Worm (Caenorhabditis elegans): ENCODE data around the gene F58F12.1.

Gene F58F12.1

ce11 chrII:6383183-6383695 lies at the start of gene F58F12.1 (continued):
- TF ChIP-seq lsy-2 (tag; optimal IDR thresholded peaks at IDR 0.05) (peak in 1 of 2 experiments; percentile 81), ztf-7 (tag; optimal IDR thresholded peaks at IDR 0.05) (no peak), lin-38 (GFP tag; IDR thresholded peaks at IDR 0.05) (peak; percentile 94), unc-130 (GFP tag; optimal IDR thresholded peaks at IDR 0.05) (peak; percentile 90), daf-16 (GFP tag; optimal IDR thresholded peaks at IDR 0.05) (no peak), daf-16 (tag; optimal IDR thresholded peaks at IDR 0.05) (peak; percentile 50), skn-1 (tag; optimal IDR thresholded peaks at IDR 0.05) (no peak), zfp-2 (tag; optimal IDR thresholded peaks at IDR 0.05) (no peak), hmg-1.1 (GFP tag; IDR thresholded peaks at IDR 0.05) (no peak), daf-12 (tag; optimal IDR thresholded peaks at IDR 0.05) (no peak), fkh-10 (GFP tag; optimal IDR thresholded peaks at IDR 0.05) (no peak)

- TF ChIP-seq ZK546.5 (tag; optimal IDR thresholded peaks at IDR 0.05) (no peak), skn-1 (tag; optimal IDR thresholded peaks at IDR 0.05) (no peak), cey-2 (tag; optimal IDR thresholded peaks at IDR 0.05; ENCODE audit: borderline replicate concordance, insufficient read depth) (no peak), T26A8.4 (GFP tag; IDR thresholded peaks at IDR 0.05) (no peak), daf-16 (GFP tag; optimal IDR thresholded peaks at IDR 0.05) (no peak), daf-16 (tag; optimal IDR thresholded peaks at IDR 0.05) (no peak), ztf-7 (tag; optimal IDR thresholded peaks at IDR 0.05) (no peak), nhr-41 (GFP tag; IDR thresholded peaks at IDR 0.05) (no peak), ceh-44 (GFP tag; IDR thresholded peaks at IDR 0.05) (no peak), zfp-3 (GFP tag; conservative IDR thresholded peaks at IDR 0.05) (no peak), aly-2 (tag; optimal IDR thresholded peaks at IDR 0.05) (no peak), nhr-42 (GFP tag; IDR thresholded peaks at IDR 0.05) (no peak)
Observed at ce11 chrII:6333887-6334286, 49.6 kb upstream of the F58F12.1 start, which contains the start of gene ttc-39B. Gene ttc-39B (minus strand): TSS chrII:6333987.

- TF ChIP-seq pqm-1 (tag; optimal IDR thresholded peaks at IDR 0.05) (peak; percentile 54), F44E2.7 (GFP tag; IDR thresholded peaks at IDR 0.05) (no peak), dve-1 (tag; optimal IDR thresholded peaks at IDR 0.05; ENCODE audit: insufficient read depth) (peak; percentile 56), nhr-76 (tag; optimal IDR thresholded peaks at IDR 0.05) (no peak), nhr-28 (tag; optimal IDR thresholded peaks at IDR 0.05) (peak; percentile 43), hlh-11 (tag; optimal IDR thresholded peaks at IDR 0.05) (peak; percentile 40), Y75B8A.6 (GFP tag; IDR thresholded peaks at IDR 0.05) (no peak), dmd-6 (GFP tag; IDR thresholded peaks at IDR 0.05) (peak; percentile 31; the same call in 1 of the 2 replicates), spr-3 (GFP tag; optimal IDR thresholded peaks at IDR 0.05) (no peak), nhr-11 (tag; optimal IDR thresholded peaks at IDR 0.05) (no peak), nhr-77 (tag; optimal IDR thresholded peaks at IDR 0.05) (no peak), lin-15B (tag; optimal IDR thresholded peaks at IDR 0.05) (no peak)
Observed at ce11 chrII:6334745-6335260, 48.6 kb upstream of the F58F12.1 start.

- no peak for TF ChIP-seq daf-16 (GFP tag; optimal IDR thresholded peaks at IDR 0.05)
- peak; percentile 27 for TF ChIP-seq daf-16 (tag; optimal IDR thresholded peaks at IDR 0.05)
- no peak for TF ChIP-seq F44E2.7 (GFP tag; IDR thresholded peaks at IDR 0.05)
- TF ChIP-seq aha-1 (tag), result peak; percentile 73
- peak; percentile 54 for TF ChIP-seq dve-1 (tag; optimal IDR thresholded peaks at IDR 0.05; ENCODE audit: insufficient read depth)
- peak; percentile 84 for TF ChIP-seq dmd-6 (GFP tag; IDR thresholded peaks at IDR 0.05)
- peak; percentile 52 for TF ChIP-seq mxl-3 (GFP tag; optimal IDR thresholded peaks at IDR 0.05)
- no peak for TF ChIP-seq egl-43 (GFP tag; IDR thresholded peaks at IDR 0.05)
- peak; percentile 26 for TF ChIP-seq hlh-11 (tag; optimal IDR thresholded peaks at IDR 0.05)
- TF ChIP-seq hif-1 (tag; optimal IDR thresholded peaks at IDR 0.05), result peak in 1 of 2 experiments; percentile 45
- no peak for TF ChIP-seq ztf-7 (tag; optimal IDR thresholded peaks at IDR 0.05)
- TF ChIP-seq nhr-11 (tag; optimal IDR thresholded peaks at IDR 0.05), result peak; percentile 35
Observed at ce11 chrII:6335358-6335757, 48.1 kb upstream of the F58F12.1 start, which contains the start of gene C32D5.14. Gene C32D5.14 (plus strand): TSS chrII:6335488.

Measured in whole organism, L4 larva.